Worm (Caenorhabditis elegans) whole organism, early embryonic: ENCODE results near the gene F56D2.2.

ENCODE experiments used
- F13C5.2 ChIP-seq: sonication (generic microtip); optimal IDR thresholded peaks from 2 replicates; lab custom pipeline; 2017; ENCODE audit warnings: mild to moderate bottlenecking, missing genetic modification characterization, inconsistent platforms, missing compliant biosample characterization
- aly-1 ChIP-seq: sonication (generic microtip); optimal IDR thresholded peaks from 2 replicates; lab custom pipeline; 2016; ENCODE audit warnings: missing genetic modification characterization, missing compliant biosample characterization
- ama-1 ChIP-seq: fragments of 150-350 bp; optimal IDR thresholded peaks from 2 replicates; lab custom pipeline; 2014
- ceh-36 ChIP-seq: sonication (generic microtip); optimal IDR thresholded peaks from 2 replicates; lab custom pipeline; 2016; ENCODE audit warnings: missing genetic modification characterization, inconsistent platforms, missing compliant biosample characterization
- ets-7 ChIP-seq: sonication (generic microtip); optimal IDR thresholded peaks from 2 replicates; lab custom pipeline; 2016; ENCODE audit warnings: missing genotype, missing genetic modification characterization, missing compliant biosample characterization
- flt-1 ChIP-seq: fragments of 200-800 bp; sonication (Bioruptor generic); IDR thresholded peaks from 2 replicates; pipeline ENCODE4 v1.3.6; 2022; ENCODE audit warnings: missing genetic modification characterization, missing compliant biosample characterization
- hmg-4 ChIP-seq: fragments of 200-800 bp; sonication (Bioruptor generic); optimal IDR thresholded peaks from 2 replicates; lab custom pipeline; 2018; ENCODE audit warnings: mild to moderate bottlenecking, missing genetic modification characterization, missing compliant biosample characterization
- pes-1 ChIP-seq: fragments of 200-800 bp; sonication (Bioruptor generic); IDR thresholded peaks from 2 replicates; pipeline ENCODE4 v1.3.6; 2022; ENCODE audit warnings: missing genetic modification reagents, missing genetic modification characterization, missing compliant biosample characterization
- tbx-11 ChIP-seq: fragments of 200-800 bp; sonication (Bioruptor generic); IDR thresholded peaks from 2 replicates; pipeline ENCODE4 v1.3.6; 2022; ENCODE audit warnings: missing genetic modification characterization, missing compliant biosample characterization
- tbx-37 ChIP-seq: fragments of 200-800 bp; sonication (Bioruptor generic); conservative IDR thresholded peaks from 2 replicates; pipeline ENCODE4 v1.3.6; 2022; ENCODE audit warnings: missing genetic modification reagents, missing genetic modification characterization, missing compliant biosample characterization

ce11 chrIII:5591668-5592149 is 4.6 kb downstream of the F56D2.2 start, which contains the start of the genes ddx-15 and ucr-1:
- TF ChIP-seq ets-7 (tag; lab: Kevin White, UChicago) (no peak), ama-1 (lab: Kevin White, UChicago) (no peak), tbx-37 (no peak), F13C5.2 (tag; lab: Kevin White, UChicago) (no peak), pes-1 (GFP tag; lab: Robert Waterston, UW) (no peak), tbx-11 (GFP tag; lab: Robert Waterston, UW) (no peak), ceh-36 (tag; lab: Kevin White, UChicago) (no peak), hmg-4 (GFP tag; lab: Kevin White, UChicago) (no peak), aly-1 (no peak), flt-1 (no peak)
